Worm (Caenorhabditis elegans): Measurements from ENCODE around the gene nmad-1.

DNA sequence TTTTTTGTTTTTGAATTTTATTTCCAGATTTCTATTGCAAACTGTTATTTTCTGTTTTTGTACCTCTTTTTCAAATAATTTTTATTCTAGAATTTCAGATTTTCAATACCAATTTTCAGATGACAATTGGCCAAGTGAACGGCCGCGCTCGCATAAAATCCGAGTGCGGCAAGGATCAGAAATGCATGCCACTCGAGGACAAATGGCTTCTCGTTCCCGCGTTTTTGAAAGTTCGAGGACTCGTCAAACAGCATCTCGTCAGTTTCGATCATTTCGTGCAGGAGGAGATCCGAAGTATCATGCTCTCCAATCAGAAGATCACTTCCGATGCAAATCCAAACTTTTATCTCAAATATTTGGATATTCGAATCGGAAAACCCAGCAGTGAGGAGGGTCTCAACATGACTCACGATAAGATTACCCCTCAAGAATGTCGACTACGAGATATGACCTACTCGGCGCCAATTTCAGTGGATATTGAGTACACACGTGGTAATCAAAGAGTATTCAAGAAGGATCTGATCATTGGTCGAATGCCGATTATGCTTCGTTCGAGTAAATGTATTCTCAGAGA, 2.6 kb upstream of the nmad-1 start, which contains the start of gene rpc-2:
- TF ChIP-seq ham-2 (GFP tag; optimal IDR thresholded peaks at IDR 0.05) (no peak), sptf-1 (tag; optimal IDR thresholded peaks at IDR 0.05) (no peak)
